Fruit fly (Drosophila melanogaster) whole organism, prepupa: ENCODE results near the gene Tim8.

Experiments used
- CG31627 ChIP-seq: fragments of 200-800 bp; sonication (Bioruptor generic); optimal IDR thresholded peaks from 3 replicates; lab custom pipeline; 2016; ENCODE audit warnings: missing biosample characterization, missing genetic modification characterization
- CG6163 ChIP-seq: fragments of 200-800 bp; sonication (Bioruptor generic); IDR thresholded peaks from 3 replicates; pipeline ENCODE4 v1.3.6; 2022; ENCODE audit warnings: missing biosample characterization, missing genetic modification characterization
- Gug ChIP-seq: fragments of 200-800 bp; sonication (Bioruptor generic); IDR thresholded peaks from 2 replicates; pipeline ENCODE4 v1.3.6; 2022; ENCODE audit warnings: missing biosample characterization, missing genetic modification characterization
- Hr38 ChIP-seq: sonication (Bioruptor generic); optimal IDR thresholded peaks from 2 replicates; lab custom pipeline; 2016; ENCODE audit warnings: missing biosample characterization, missing genetic modification characterization
- Hr39 ChIP-seq: fragments of 200-800 bp; sonication (Bioruptor generic); optimal IDR thresholded peaks from 2 replicates; lab custom pipeline; 2016; ENCODE audit warnings: missing biosample characterization, missing genetic modification characterization
- Hr4 ChIP-seq: fragments of 200-800 bp; sonication (Bioruptor generic); optimal IDR thresholded peaks from 3 replicates; lab custom pipeline; 2016; ENCODE audit warnings: missing biosample characterization, missing genetic modification characterization
- Sox15 ChIP-seq: fragments of 200-800 bp; sonication (Bioruptor generic); optimal IDR thresholded peaks from 3 replicates; lab custom pipeline; 2016; ENCODE audit warnings: missing biosample characterization, missing genetic modification characterization
- acj6 ChIP-seq: fragments of 200-800 bp; sonication (Bioruptor generic); optimal IDR thresholded peaks from 3 replicates; lab custom pipeline; 2016; ENCODE audit warnings: missing biosample characterization, missing genetic modification characterization
- cyc ChIP-seq: fragments of 200-800 bp; sonication (Bioruptor generic); optimal IDR thresholded peaks from 3 replicates; lab custom pipeline; 2016; ENCODE audit warnings: missing biosample characterization, missing genetic modification characterization
- eg ChIP-seq: fragments of 200-800 bp; sonication (Bioruptor generic); IDR thresholded peaks from 3 replicates; pipeline ENCODE4 v1.3.6; 2022; ENCODE audit warnings: missing biosample characterization, missing genetic modification characterization
- fd59A ChIP-seq: fragments of 200-800 bp; sonication (Bioruptor generic); optimal IDR thresholded peaks from 2 replicates; lab custom pipeline; 2017; ENCODE audit warnings: missing biosample characterization, mild to moderate bottlenecking, missing genetic modification characterization, missing genetic modification reagents
- net ChIP-seq: fragments of 200-800 bp; sonication (Bioruptor generic); optimal IDR thresholded peaks from 3 replicates; lab custom pipeline; 2016; ENCODE audit warnings: missing biosample characterization, missing genetic modification characterization
- svp ChIP-seq: fragments of 200-800 bp; sonication (Bioruptor generic); peaks from one replicate; lab custom pipeline; 2016; ENCODE audit warnings: missing biosample characterization, missing genetic modification characterization

DNA sequence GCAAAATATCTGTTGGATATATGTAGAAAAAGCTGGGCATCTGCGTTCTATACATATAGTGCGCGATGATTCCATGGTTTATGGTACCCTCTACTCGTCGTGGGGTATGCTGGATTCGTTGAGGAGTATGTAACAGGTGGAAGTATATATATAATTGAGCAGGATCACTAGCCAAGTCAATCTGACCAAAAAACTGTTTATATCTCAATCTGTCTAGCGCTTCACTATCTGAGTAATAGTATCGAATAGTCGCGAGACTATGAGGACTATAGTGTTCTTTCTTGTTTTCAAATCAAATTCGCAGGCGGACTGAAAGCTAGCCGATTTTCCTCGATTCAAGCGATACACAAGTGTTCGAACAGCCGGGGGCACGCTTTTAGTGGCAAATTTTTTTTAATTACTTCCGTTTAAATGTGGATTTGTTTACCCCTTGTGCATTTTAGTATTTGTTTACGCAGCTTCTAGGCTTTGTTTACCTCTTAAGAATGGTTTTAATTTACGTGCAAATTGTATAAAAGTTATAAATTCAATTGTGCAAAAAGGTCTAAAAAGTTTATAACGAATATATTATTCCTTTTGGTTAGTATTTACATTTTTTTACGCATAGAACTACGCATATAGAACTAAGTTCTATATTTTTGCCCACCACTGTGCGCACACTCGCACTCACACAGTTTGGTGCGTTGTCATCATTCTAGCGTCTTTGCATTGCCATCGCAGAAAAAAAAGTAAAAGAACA lies 22.5 kb downstream of the Tim8 start:
- peak; percentile 87 for TF ChIP-seq Gug (GFP tag; lab: Robert Waterston, UW)
- peak; percentile 22 for TF ChIP-seq Sox15 (GFP tag; lab: Kevin White, UChicago)
- TF ChIP-seq net = peak; percentile 57
- peak; percentile 60 for TF ChIP-seq Hr39 (GFP tag; lab: Kevin White, UChicago)
- TF ChIP-seq eg = peak; percentile 94
- peak; percentile 75 for TF ChIP-seq Hr4 (GFP tag; lab: Kevin White, UChicago)
- peak; percentile 50 for TF ChIP-seq cyc (GFP tag; lab: Kevin White, UChicago)
- no peak for TF ChIP-seq Hr38
- TF ChIP-seq fd59A (GFP tag; lab: Kevin White, UChicago) = peak; percentile 39
- TF ChIP-seq CG6163 (GFP tag; lab: Robert Waterston, UW) = peak; percentile 91
- no peak for TF ChIP-seq svp
- peak; percentile 53 for TF ChIP-seq acj6
- TF ChIP-seq CG31627 (GFP tag; lab: Kevin White, UChicago) = peak; percentile 58
